Worm (Caenorhabditis elegans) whole organism, midembryonic: ENCODE results near the gene sahd-1.
"Not testable (repeated sequence)": the region's sequence is repeated elsewhere in the genome, so short reads cannot be mapped to it uniquely, and the experiment has no call there.

Experiments used
- cog-1 ChIP-seq: sonication (generic microtip); optimal IDR thresholded peaks from 2 replicates; lab custom pipeline; 2016; ENCODE audit warnings: missing genetic modification characterization, missing compliant biosample characterization
- flt-1 ChIP-seq: fragments of 200-800 bp; sonication (Bioruptor generic); IDR thresholded peaks from 2 replicates; pipeline ENCODE4 v1.3.6; 2022; ENCODE audit warnings: missing genetic modification characterization, missing compliant biosample characterization
- ref-1 ChIP-seq: fragments of 200-800 bp; sonication (Bioruptor generic); conservative IDR thresholded peaks from 2 replicates; pipeline ENCODE4 v1.3.6; 2022; ENCODE audit warnings: missing genetic modification reagents, missing genetic modification characterization, missing compliant biosample characterization
- ztf-23 ChIP-seq: fragments of 200-800 bp; sonication (Bioruptor generic); IDR thresholded peaks from 2 replicates; pipeline ENCODE4 v1.3.6; 2022; ENCODE audit warnings: missing genetic modification reagents, missing genetic modification characterization, missing compliant biosample characterization
- ztf-29 ChIP-seq: fragments of 200-800 bp; sonication (Bioruptor generic); IDR thresholded peaks from 2 replicates; pipeline ENCODE4 v1.3.6; 2022; ENCODE audit warnings: missing genetic modification reagents, missing genetic modification characterization, missing compliant biosample characterization

ce11 chrII:5540113-5540512 is 25.4 kb upstream of the sahd-1 start, which contains the start of gene hlh-27:
- TF ChIP-seq ztf-23; cog-1 (tag; lab: Kevin White, UChicago); flt-1 (GFP tag; lab: Robert Waterston, UW); ref-1; ztf-29: not testable (repeated sequence)
